Fruit fly (Drosophila melanogaster): ENCODE measurements around the gene CG31913.

CG31913 gene

dm6 chr2L:5799435-5800387 lies 15.9 kb downstream of the CG31913 start, which contains the start of gene CG9171 (continued):
- TF ChIP-seq pum (GFP tag; optimal IDR thresholded peaks at IDR 0.05) (no peak), CG4404 (GFP tag; IDR thresholded peaks at IDR 0.05) (no peak), trh (GFP tag; optimal IDR thresholded peaks at IDR 0.05) (no peak), CG34422 (GFP tag; IDR thresholded peaks at IDR 0.05) (peak; percentile 54; the same call in 2 of the 3 replicates), CG2889 (GFP tag; IDR thresholded peaks at IDR 0.05) (peak; percentile 96), crp (GFP tag; optimal IDR thresholded peaks at IDR 0.05) (peak in 1 of 2 experiments; percentile 78), Usf (GFP tag; optimal IDR thresholded peaks at IDR 0.05) (no peak), crol (GFP tag; IDR thresholded peaks at IDR 0.05) (peak; percentile 99), eve (GFP tag; optimal IDR thresholded peaks at IDR 0.05) (no peak), CG4282 (GFP tag; optimal IDR thresholded peaks at IDR 0.05) (no peak), CG10274 (GFP tag; optimal IDR thresholded peaks at IDR 0.05) (no peak), CG5953 (GFP tag; IDR thresholded peaks at IDR 0.05) (peak; percentile 37; the same call in 1 of the 2 replicates), CG1529 (GFP tag; optimal IDR thresholded peaks at IDR 0.05) (no peak), Doc2 (GFP tag; IDR thresholded peaks at IDR 0.05) (no peak), emc (GFP tag; optimal IDR thresholded peaks at IDR 0.05) (no peak), CG32772 (GFP tag; IDR thresholded peaks at IDR 0.05) (peak; percentile 57; the same call in 1 of the 2 replicates), CG3726 (GFP tag; IDR thresholded peaks at IDR 0.05) (no peak), lbe (GFP tag; optimal IDR thresholded peaks at IDR 0.05) (no peak), CG31224 (GFP tag; IDR thresholded peaks at IDR 0.05) (0 out of 2 replicates have a peak, but pooled peaks have one; percentile 0), CG17328 (GFP tag; IDR thresholded peaks at IDR 0.05) (0 out of 2 replicates have a peak, but pooled peaks have one; percentile 5), CG8290 (GFP tag; optimal IDR thresholded peaks at IDR 0.05) (peak; percentile 62), CG8290 (tag; optimal IDR thresholded peaks at IDR 0.05) (peak in 1 of 2 experiments; percentile 88), hth (optimal IDR thresholded peaks at IDR 0.05) (no peak), Bgb (GFP tag; IDR thresholded peaks at IDR 0.05; ENCODE audit: partially characterized antibody) (peak; percentile 63; the same call in 1 of the 2 replicates), al (GFP tag; IDR thresholded peaks at IDR 0.05) (no peak), CG8359 (GFP tag; optimal IDR thresholded peaks at IDR 0.05; ENCODE audit: borderline replicate concordance) (no peak), rib (GFP tag; IDR thresholded peaks at IDR 0.05) (peak; percentile 71), Ets97D (GFP tag; optimal IDR thresholded peaks at IDR 0.05) (peak; percentile 80), CG17361 (GFP tag; IDR thresholded peaks at IDR 0.05) (peak; percentile 32; the same call in 2 of the 3 replicates), lov (optimal IDR thresholded peaks at IDR 0.05) (no peak), lov (GFP tag; IDR thresholded peaks at IDR 0.05) (no peak), Rx (GFP tag; IDR thresholded peaks at IDR 0.05) (no peak), gro (GFP tag; optimal IDR thresholded peaks at IDR 0.05) (peak; percentile 55), dati (GFP tag; IDR thresholded peaks at IDR 0.05) (no peak), ase (GFP tag; IDR thresholded peaks at IDR 0.05) (0 out of 3 replicates have a peak, but pooled peaks have one; percentile 27), Xbp1 (GFP tag; optimal IDR thresholded peaks at IDR 0.05) (no peak), pb (GFP tag; optimal IDR thresholded peaks at IDR 0.05) (peak; percentile 15), Opbp (GFP tag; IDR thresholded peaks at IDR 0.05; ENCODE audit: partially characterized antibody) (peak; percentile 51; the same call in 2 of the 3 replicates), CG2875 (GFP tag; optimal IDR thresholded peaks at IDR 0.05) (no peak), ATbp (GFP tag; optimal IDR thresholded peaks at IDR 0.05) (no peak), fd3F (GFP tag; optimal IDR thresholded peaks at IDR 0.05) (no peak), CG15269 (tag; optimal IDR thresholded peaks at IDR 0.05) (peak; percentile 13), tna (GFP tag; IDR thresholded peaks at IDR 0.05; ENCODE audit: partially characterized antibody) (peak; percentile 11; the same call in 1 of the 2 replicates), jigr1 (GFP tag; IDR thresholded peaks at IDR 0.05) (no peak), esg (GFP tag; conservative IDR thresholded peaks at IDR 0.05) (no peak), CG4424 (GFP tag; optimal IDR thresholded peaks at IDR 0.05) (peak; percentile 13), CG14710 (tag; optimal IDR thresholded peaks at IDR 0.05) (peak; percentile 73), lilli (GFP tag; optimal IDR thresholded peaks at IDR 0.05) (no peak), CG1603 (tag; optimal IDR thresholded peaks at IDR 0.05) (peak; percentile 91)

Measured in whole organism, embryonic.